Fruit fly (Drosophila melanogaster): ENCODE measurements around the gene CG11241.

CG11241 gene

dm6 chr3L:22737732-22738611, at the start of gene CG11241:
Gene CG11241, minus strand, starts transcription at chr3L:22738420.
- TF ChIP-seq noc (tag; optimal IDR thresholded peaks at IDR 0.05): peak; percentile 28

- TF ChIP-seq noc (tag; optimal IDR thresholded peaks at IDR 0.05): peak; percentile 21
Observed at dm6 chr3L:22774479-22774878, 36.3 kb upstream of the CG11241 start.

- TF ChIP-seq noc (tag; optimal IDR thresholded peaks at IDR 0.05): peak; percentile 12
Observed at dm6 chr3L:22773383-22773873, 35.2 kb upstream of the CG11241 start.

- TF ChIP-seq noc (tag; optimal IDR thresholded peaks at IDR 0.05): no peak
Observed at dm6 chr3L:22749987-22750386, 11.8 kb upstream of the CG11241 start.

dm6 chr3L:22749147-22749550, 10.9 kb upstream of the CG11241 start, which contains the start of gene SPoCk:
Gene SPoCk, plus strand, starts transcription at chr3L:22749444.
- TF ChIP-seq noc (tag; optimal IDR thresholded peaks at IDR 0.05): no peak

- TF ChIP-seq noc (tag; optimal IDR thresholded peaks at IDR 0.05): no peak
Observed at dm6 chr3L:22742945-22743582, 4.8 kb upstream of the CG11241 start.

- TF ChIP-seq noc (tag; optimal IDR thresholded peaks at IDR 0.05): no peak
Observed at dm6 chr3L:22742121-22742531, 3.9 kb upstream of the CG11241 start.

- TF ChIP-seq noc (tag; optimal IDR thresholded peaks at IDR 0.05): peak; percentile 91
Observed at dm6 chr3L:22741389-22742120, 3.3 kb upstream of the CG11241 start, which contains the start of gene CG7369. Gene CG7369, plus strand, starts transcription at chr3L:22741793.

- TF ChIP-seq noc (tag; optimal IDR thresholded peaks at IDR 0.05): no peak
Observed at dm6 chr3L:22733607-22734006, 4.6 kb downstream of the CG11241 start.

- TF ChIP-seq noc (tag; optimal IDR thresholded peaks at IDR 0.05): no peak
Observed at dm6 chr3L:22731393-22731792, 6.8 kb downstream of the CG11241 start.

dm6 chr3L:22729466-22729865, 8.8 kb downstream of the CG11241 start, which contains the start of gene CG32454:
Gene CG32454, plus strand, starts transcription at chr3L:22729766.
- no peak for TF ChIP-seq noc (tag; optimal IDR thresholded peaks at IDR 0.05)

dm6 chr3L:22727739-22728335, 10.4 kb downstream of the CG11241 start, which contains the start of the genes CG14450 and CG11367:
Gene CG14450, minus strand, starts transcription at chr3L:22727789.
Gene CG11367, plus strand, starts transcription at chr3L:22728111.
- no peak for TF ChIP-seq noc (tag; optimal IDR thresholded peaks at IDR 0.05)

dm6 chr3L:22724046-22724771, 14.0 kb downstream of the CG11241 start:
- no peak for TF ChIP-seq noc (tag; optimal IDR thresholded peaks at IDR 0.05)

dm6 chr3L:22721991-22722390, 16.2 kb downstream of the CG11241 start, which contains the start of gene CG14451:
Gene CG14451, minus strand, starts transcription at chr3L:22722091.
- no peak for TF ChIP-seq noc (tag; optimal IDR thresholded peaks at IDR 0.05)
